Fruit fly (Drosophila melanogaster) whole organism, embryonic: ENCODE measurements around the gene IA-2.

Source experiments
- Antp ChIP-seq: fragments of 200-800 bp; sonication (Bioruptor generic); optimal IDR thresholded peaks from 3 replicates; lab custom pipeline; 2016; ENCODE audit warnings: missing biosample characterization, missing genetic modification characterization
- CG10959 ChIP-seq: fragments of 200-800 bp; sonication (Bioruptor generic); IDR thresholded peaks from 2 replicates; pipeline ENCODE4 v1.3.6; 2022; ENCODE audit warnings: missing biosample characterization, missing genetic modification characterization
- CG10979 ChIP-seq: fragments of 200-800 bp; sonication (Bioruptor generic); optimal IDR thresholded peaks from 2 replicates; lab custom pipeline; 2018; ENCODE audit warnings: missing biosample characterization, mild to moderate bottlenecking, missing genetic modification characterization, moderate library complexity
- CG12104 ChIP-seq: fragments of 200-800 bp; sonication (Bioruptor generic); optimal IDR thresholded peaks from 3 replicates; lab custom pipeline; 2016; ENCODE audit warnings: missing biosample characterization, missing genetic modification characterization
- CG12236 ChIP-seq: fragments of 200-800 bp; sonication (Bioruptor generic); optimal IDR thresholded peaks from 2 replicates; lab custom pipeline; 2016; ENCODE audit warnings: missing biosample characterization, missing genetic modification characterization
- CG1233 ChIP-seq: fragments of 200-800 bp; sonication (Bioruptor generic); optimal IDR thresholded peaks from 4 replicates; lab custom pipeline; 2018; ENCODE audit warnings: missing biosample characterization, mild to moderate bottlenecking, missing genetic modification characterization
- CG12659 ChIP-seq: fragments of 200-800 bp; sonication (Bioruptor generic); optimal IDR thresholded peaks from 3 replicates; lab custom pipeline; 2017; ENCODE audit warnings: mild to moderate bottlenecking, missing biosample characterization, missing genetic modification reagents, missing genetic modification characterization
- CG12744 ChIP-seq: fragments of 200-800 bp; sonication (Bioruptor generic); optimal IDR thresholded peaks from 2 replicates; lab custom pipeline; 2016; ENCODE audit warnings: missing biosample characterization, missing genetic modification characterization
- CG14860 ChIP-seq: fragments of 200-800 bp; sonication (Bioruptor generic); IDR thresholded peaks from 3 replicates; pipeline ENCODE4 v1.3.6; 2022; ENCODE audit warnings: missing biosample characterization, missing genetic modification characterization; ENCODE audit not compliant: partially characterized antibody
- CG14965 ChIP-seq: fragments of 200-800 bp; sonication (Bioruptor generic); optimal IDR thresholded peaks from 2 replicates; lab custom pipeline; 2016; ENCODE audit warnings: missing biosample characterization, missing genetic modification characterization, borderline replicate concordance
- CG15011 ChIP-seq: fragments of 200-800 bp; sonication (Bioruptor generic); optimal IDR thresholded peaks from 3 replicates; lab custom pipeline; 2018; ENCODE audit warnings: missing biosample characterization, mild to moderate bottlenecking, missing genetic modification characterization
- CG15479 ChIP-seq: fragments of 200-800 bp; sonication (Bioruptor generic); optimal IDR thresholded peaks from 3 replicates; lab custom pipeline; 2019; ENCODE audit warnings: missing biosample characterization, mild to moderate bottlenecking, missing genetic modification characterization, moderate library complexity
- CG1647 ChIP-seq: fragments of 200-800 bp; sonication (Bioruptor generic); optimal IDR thresholded peaks from 3 replicates; lab custom pipeline; 2016; ENCODE audit warnings: missing biosample characterization, missing genetic modification characterization
- CG17802 ChIP-seq: fragments of 200-800 bp; sonication (Bioruptor generic); optimal IDR thresholded peaks from 2 replicates; lab custom pipeline; 2018; ENCODE audit warnings: missing biosample characterization, mild to moderate bottlenecking, missing genetic modification characterization, moderate library complexity
- CG18619 ChIP-seq: fragments of 200-800 bp; sonication (Bioruptor generic); optimal IDR thresholded peaks from 3 replicates; lab custom pipeline; 2017; ENCODE audit warnings: missing biosample characterization, mild to moderate bottlenecking, missing genetic modification characterization
- CG2199 ChIP-seq: fragments of 200-800 bp; sonication (Bioruptor generic); IDR thresholded peaks from 3 replicates; pipeline ENCODE4 v1.3.6; 2022; ENCODE audit warnings: missing biosample characterization, missing genetic modification characterization
- CG2889 ChIP-seq: fragments of 200-800 bp; sonication (Bioruptor generic); IDR thresholded peaks from 3 replicates; pipeline ENCODE4 v1.3.6; 2022; ENCODE audit warnings: missing biosample characterization, missing genetic modification characterization
- CG30403 ChIP-seq: fragments of 200-800 bp; sonication (Bioruptor generic); optimal IDR thresholded peaks from 3 replicates; lab custom pipeline; 2016; ENCODE audit warnings: missing biosample characterization, missing genetic modification characterization
- CG3065 ChIP-seq: fragments of 200-800 bp; sonication (Bioruptor generic); optimal IDR thresholded peaks from 2 replicates; lab custom pipeline; 2016; ENCODE audit warnings: missing biosample characterization, missing genetic modification characterization
- CG31224 ChIP-seq: fragments of 200-800 bp; sonication (Bioruptor generic); IDR thresholded peaks from 2 replicates; pipeline ENCODE4 v1.3.6; 2022; ENCODE audit warnings: missing biosample characterization, missing genetic modification characterization
- CG5245 ChIP-seq: fragments of 200-800 bp; sonication (Bioruptor generic); optimal IDR thresholded peaks from 3 replicates; lab custom pipeline; 2016; ENCODE audit warnings: missing biosample characterization, missing genetic modification characterization
- CG7786 ChIP-seq: fragments of 200-800 bp; sonication (Bioruptor generic); optimal IDR thresholded peaks from 2 replicates; lab custom pipeline; 2016; ENCODE audit warnings: missing biosample characterization, missing genetic modification characterization
- CG9215 ChIP-seq: fragments of 200-800 bp; sonication (Bioruptor generic); IDR thresholded peaks from 2 replicates; pipeline ENCODE4 v1.3.6; 2022; ENCODE audit warnings: missing biosample characterization, missing genetic modification characterization
- CG9932 ChIP-seq: fragments of 200-800 bp; sonication (Bioruptor generic); IDR thresholded peaks from 2 replicates; pipeline ENCODE4 v1.3.6; 2022; ENCODE audit warnings: missing biosample characterization, missing genetic modification characterization
- CoRest ChIP-seq: fragments of 200-800 bp; sonication (Bioruptor generic); optimal IDR thresholded peaks from 3 replicates; lab custom pipeline; 2018; ENCODE audit warnings: missing biosample characterization, mild to moderate bottlenecking, missing genetic modification characterization, moderate library complexity
- CrebB ChIP-seq: fragments of 200-800 bp; sonication (Bioruptor generic); optimal IDR thresholded peaks from 3 replicates; lab custom pipeline; 2018; ENCODE audit warnings: missing biosample characterization, mild to moderate bottlenecking, missing genetic modification characterization
- D19A ChIP-seq: fragments of 200-800 bp; optimal IDR thresholded peaks from 3 replicates; lab custom pipeline; 2019; ENCODE audit warnings: missing biosample characterization, mild to moderate bottlenecking, missing genetic modification characterization, moderate library complexity
- Dip3 ChIP-seq: fragments of 200-800 bp; sonication (Bioruptor generic); optimal IDR thresholded peaks from 3 replicates; lab custom pipeline; 2016; ENCODE audit warnings: missing biosample characterization, missing genetic modification characterization
- Doc2 ChIP-seq: fragments of 200-800 bp; sonication (Bioruptor generic); IDR thresholded peaks from 2 replicates; pipeline ENCODE4 v1.3.6; 2022; ENCODE audit warnings: missing biosample characterization, missing genetic modification characterization
- Dref ChIP-seq: fragments of 200-800 bp; sonication (Bioruptor generic); IDR thresholded peaks from 2 replicates; pipeline ENCODE4 v1.3.6; 2022; ENCODE audit warnings: missing biosample characterization, missing genetic modification characterization
- HmgZ ChIP-seq: fragments of 200-800 bp; sonication (Bioruptor generic); optimal IDR thresholded peaks from 2 replicates; lab custom pipeline; 2018; ENCODE audit warnings: missing biosample characterization, mild to moderate bottlenecking, missing genetic modification characterization
- Hr78 ChIP-seq, 2 experiments: fragments of 200-800 bp in 1 of 2; fragments of >200 bp in 1 of 2; sonication (Bioruptor generic) in 1 of 2; optimal IDR thresholded peaks; 2 replicates each; lab custom pipeline; 2017 to 2019; ENCODE audit warnings: missing biosample characterization in 2 of 2, missing genetic modification characterization in 2 of 2, mild to moderate bottlenecking in 1 of 2, moderate library complexity in 1 of 2
- Lhr ChIP-seq: fragments of 200-800 bp; sonication (Bioruptor generic); optimal IDR thresholded peaks from 3 replicates; lab custom pipeline; 2017; ENCODE audit warnings: mild to moderate bottlenecking, missing biosample characterization, missing genetic modification reagents, missing genetic modification characterization
- Lpt ChIP-seq: fragments of >200 bp; optimal IDR thresholded peaks from 2 replicates; lab custom pipeline; 2018; ENCODE audit warnings: missing biosample characterization, missing genetic modification characterization
- PHDP ChIP-seq: fragments of 200-800 bp; sonication (Bioruptor generic); optimal IDR thresholded peaks from 3 replicates; lab custom pipeline; 2018; ENCODE audit warnings: missing biosample characterization, mild to moderate bottlenecking, missing genetic modification characterization, moderate library complexity
- Side ChIP-seq: fragments of 200-800 bp; sonication (Bioruptor generic); optimal IDR thresholded peaks from 2 replicates; lab custom pipeline; 2016; ENCODE audit warnings: missing biosample characterization, missing genetic modification characterization
- Trl ChIP-seq, 3 experiments: fragments of >200 bp in 2 of 3; fragments of 200-800 bp in 1 of 3; sonication (Bioruptor generic) in 1 of 3; optimal IDR thresholded peaks; 2 replicates in 1 of 3; 3 replicates in 2 of 3; lab custom pipeline; 2016 to 2017; ENCODE audit warnings: missing biosample characterization in 1 of 3, missing genetic modification characterization in 1 of 3
- bsh ChIP-seq, 2 experiments: fragments of 200-800 bp; sonication (Bioruptor generic); optimal IDR thresholded peaks; 2 replicates each; lab custom pipeline; 2017 to 2018; ENCODE audit warnings: mild to moderate bottlenecking in 2 of 2, missing biosample characterization in 2 of 2, missing genetic modification characterization in 2 of 2, moderate library complexity in 1 of 2
- chn ChIP-seq: fragments of 200-800 bp; sonication (Bioruptor generic); optimal IDR thresholded peaks from 2 replicates; lab custom pipeline; 2016; ENCODE audit warnings: missing biosample characterization, missing genetic modification characterization
- danr ChIP-seq: fragments of 200-800 bp; sonication (Bioruptor generic); IDR thresholded peaks from 2 replicates; pipeline ENCODE4 v1.3.6; 2022; ENCODE audit warnings: missing biosample characterization, missing genetic modification characterization
- eve ChIP-seq, 2 experiments: fragments of >200 bp; optimal IDR thresholded peaks; 2 replicates each; lab custom pipeline; 2017; ENCODE audit warnings: missing biosample characterization in 2 of 2, missing genetic modification characterization in 2 of 2
- ewg ChIP-seq: fragments of 200-800 bp; sonication (Bioruptor generic); optimal IDR thresholded peaks from 3 replicates; lab custom pipeline; 2017; ENCODE audit warnings: mild to moderate bottlenecking, missing biosample characterization, missing genetic modification reagents, missing genetic modification characterization
- mld ChIP-seq: fragments of 200-800 bp; sonication (Bioruptor generic); IDR thresholded peaks from 3 replicates; pipeline ENCODE4 v1.3.6; 2022; ENCODE audit warnings: missing biosample characterization, missing genetic modification characterization; ENCODE audit not compliant: partially characterized antibody
- odd ChIP-seq: fragments of 200-800 bp; sonication (Bioruptor generic); optimal IDR thresholded peaks from 2 replicates; lab custom pipeline; 2017; ENCODE audit warnings: missing biosample characterization, mild to moderate bottlenecking, missing genetic modification characterization
- otp ChIP-seq: fragments of 200-800 bp; sonication (Bioruptor generic); IDR thresholded peaks from 3 replicates; pipeline ENCODE4, ENCODE4 v1.3.6; 2022; ENCODE audit warnings: missing biosample characterization, missing genetic modification characterization
- peb ChIP-seq: fragments of 200-800 bp; sonication (Bioruptor generic); IDR thresholded peaks from 2 replicates; pipeline ENCODE4 v1.3.6; 2022; ENCODE audit warnings: missing biosample characterization, missing genetic modification characterization
- pnt ChIP-seq: fragments of 200-800 bp; sonication (Bioruptor generic); optimal IDR thresholded peaks from 3 replicates; lab custom pipeline; 2016; ENCODE audit warnings: missing biosample characterization, missing genetic modification characterization
- row ChIP-seq: fragments of 200-800 bp; sonication (Bioruptor generic); IDR thresholded peaks from 3 replicates; pipeline ENCODE4 v1.3.6; 2022; ENCODE audit warnings: missing biosample characterization, missing genetic modification characterization
- sc ChIP-seq, 3 experiments: fragments of >200 bp in 2 of 3; fragments of 200-800 bp in 1 of 3; sonication (Bioruptor generic) in 1 of 3; optimal IDR thresholded peaks; 2 replicates in 2 of 3; 3 replicates in 1 of 3; lab custom pipeline; 2017; ENCODE audit warnings: mild to moderate bottlenecking in 1 of 3, missing biosample characterization in 1 of 3, missing genetic modification characterization in 1 of 3, missing genetic modification reagents in 1 of 3
- scrt ChIP-seq: fragments of 200-800 bp; sonication (Bioruptor generic); optimal IDR thresholded peaks from 2 replicates; lab custom pipeline; 2018; ENCODE audit warnings: missing biosample characterization, mild to moderate bottlenecking, missing genetic modification characterization, moderate library complexity
- tx ChIP-seq: fragments of 200-800 bp; sonication (Bioruptor generic); optimal IDR thresholded peaks from 2 replicates; lab custom pipeline; 2016; ENCODE audit warnings: missing biosample characterization, missing genetic modification characterization

IA-2 gene

dm6 chr2L:1070332-1070731 is 22.5 kb upstream of the IA-2 start (continued):
- TF ChIP-seq CG14860 (no peak), chn (GFP tag; lab: Kevin White, UChicago) (peak; percentile 12), CG31224 (no peak), CG10959 (0 out of 2 replicates have a peak, but pooled peaks have one; percentile 6), CG12659 (GFP tag; lab: Kevin White, UChicago) (no peak), CG2889 (GFP tag; lab: Robert Waterston, UW) (no peak), otp (GFP tag; lab: Robert Waterston, UW) (no peak), Antp (no peak), CG1233 (no peak), CG9215 (no peak; the same call in 1 of the 2 replicates), CG15479 (GFP tag; lab: Kevin White, UChicago) (no peak), CrebB (no peak), CG18619 (GFP tag; lab: Kevin White, UChicago) (no peak), Lhr (GFP tag; lab: Kevin White, UChicago) (no peak), sc (optimal IDR thresholded peaks at IDR 0.05; lab: Kevin White, UChicago) (no peak), sc (GFP tag; optimal IDR thresholded peaks at IDR 0.05; lab: Kevin White, UChicago) (peak; percentile 33), Dip3 (GFP tag; lab: Kevin White, UChicago) (no peak), eve (GFP tag; optimal IDR thresholded peaks at IDR 0.05; lab: Kevin White, UChicago) (no peak), ewg (no peak), mld (GFP tag; lab: Robert Waterston, UW) (no peak), D19A (peak; percentile 1), HmgZ (tag; lab: Kevin White, UChicago) (no peak), scrt (GFP tag; lab: Kevin White, UChicago) (no peak), CG12236 (no peak), Hr78 (GFP tag; optimal IDR thresholded peaks at IDR 0.05; lab: Kevin White, UChicago) (no peak), tx (no peak), row (GFP tag; lab: Robert Waterston, UW) (peak; percentile 37; the same call in 2 of the 3 replicates), pnt (no peak), bsh (GFP tag; optimal IDR thresholded peaks at IDR 0.05; lab: Kevin White, UChicago) (peak; percentile 14 to 77), CoRest (tag; lab: Kevin White, UChicago) (no peak), Side (GFP tag; lab: Kevin White, UChicago) (no peak), CG3065 (no peak), CG10979 (tag; lab: Kevin White, UChicago) (peak; percentile 65), Lpt (GFP tag; lab: Kevin White, UChicago) (no peak), CG7786 (GFP tag; lab: Kevin White, UChicago) (no peak), peb (no peak), CG14965 (GFP tag; lab: Kevin White, UChicago) (no peak), PHDP (peak; percentile 18), Dref (no peak), CG17802 (tag; lab: Kevin White, UChicago) (no peak), CG12104 (no peak), CG5245 (peak; percentile 3), CG2199 (GFP tag; lab: Robert Waterston, UW) (no peak), odd (GFP tag; lab: Kevin White, UChicago) (no peak), Doc2 (GFP tag; lab: Robert Waterston, UW) (no peak), CG1647 (no peak), danr (GFP tag; lab: Robert Waterston, UW) (no peak), CG12744 (GFP tag; lab: Kevin White, UChicago) (no peak), Trl (optimal IDR thresholded peaks at IDR 0.05; lab: Kevin White, UChicago) (no peak), Trl (GFP tag; optimal IDR thresholded peaks at IDR 0.05; lab: Kevin White, UChicago) (no peak), CG15011 (GFP tag; lab: Kevin White, UChicago) (no peak), CG30403 (GFP tag; lab: Kevin White, UChicago) (peak; percentile 23), CG9932 (GFP tag; lab: Robert Waterston, UW) (no peak)
